Fruit fly (Drosophila melanogaster) whole organism, prepupa: ENCODE results near the gene Nubp1.

Experiments
- Blimp-1 ChIP-seq: fragments of 200-800 bp; sonication (Bioruptor generic); optimal IDR thresholded peaks from 3 replicates; lab custom pipeline; 2017; ENCODE audit warnings: missing biosample characterization, missing genetic modification characterization, mild to moderate bottlenecking, moderate library complexity, missing genetic modification reagents
- CG10631 ChIP-seq: fragments of 200-800 bp; sonication (Bioruptor generic); optimal IDR thresholded peaks from 2 replicates; lab custom pipeline; 2016; ENCODE audit warnings: missing biosample characterization, missing genetic modification characterization
- CG10669 ChIP-seq: fragments of 200-800 bp; sonication (Bioruptor generic); optimal IDR thresholded peaks from 3 replicates; lab custom pipeline; 2018; ENCODE audit warnings: missing biosample characterization, mild to moderate bottlenecking, missing genetic modification characterization, moderate library complexity
- CG15336 ChIP-seq: fragments of 200-800 bp; sonication (Bioruptor generic); IDR thresholded peaks from 2 replicates; pipeline ENCODE4 v1.3.6; 2022; ENCODE audit warnings: missing biosample characterization, missing genetic modification characterization
- CG1621 ChIP-seq: fragments of 200-800 bp; sonication (Bioruptor generic); optimal IDR thresholded peaks from 3 replicates; lab custom pipeline; 2018; ENCODE audit warnings: missing biosample characterization, mild to moderate bottlenecking, missing genetic modification characterization
- CG16779 ChIP-seq: fragments of 200-800 bp; sonication (Bioruptor generic); optimal IDR thresholded peaks from 3 replicates; lab custom pipeline; 2017; ENCODE audit warnings: missing biosample characterization, mild to moderate bottlenecking, missing genetic modification characterization
- CG31627 ChIP-seq: fragments of 200-800 bp; sonication (Bioruptor generic); optimal IDR thresholded peaks from 3 replicates; lab custom pipeline; 2016; ENCODE audit warnings: missing biosample characterization, missing genetic modification characterization
- CG32006 ChIP-seq: fragments of 200-800 bp; sonication (Bioruptor generic); optimal IDR thresholded peaks from 3 replicates; lab custom pipeline; 2017; ENCODE audit warnings: missing biosample characterization, mild to moderate bottlenecking, missing genetic modification characterization
- CG3919 ChIP-seq: fragments of 200-800 bp; sonication (Bioruptor generic); optimal IDR thresholded peaks from 3 replicates; lab custom pipeline; 2016; ENCODE audit warnings: missing biosample characterization, missing genetic modification characterization
- CG6276 ChIP-seq: fragments of 200-800 bp; sonication (Bioruptor generic); optimal IDR thresholded peaks from 2 replicates; lab custom pipeline; 2017; ENCODE audit warnings: missing biosample characterization, mild to moderate bottlenecking, missing genetic modification characterization
- CG6792 ChIP-seq: fragments of 200-800 bp; sonication (Bioruptor generic); optimal IDR thresholded peaks from 3 replicates; lab custom pipeline; 2016; ENCODE audit warnings: missing biosample characterization, missing genetic modification characterization
- CG6808 ChIP-seq: fragments of 200-800 bp; sonication (Bioruptor generic); optimal IDR thresholded peaks from 3 replicates; lab custom pipeline; 2017; ENCODE audit warnings: missing biosample characterization, missing genetic modification characterization, mild to moderate bottlenecking, moderate library complexity, missing genetic modification reagents
- CG7368 ChIP-seq: fragments of 200-800 bp; sonication (Bioruptor generic); optimal IDR thresholded peaks from 3 replicates; lab custom pipeline; 2016; ENCODE audit warnings: missing biosample characterization, missing genetic modification characterization
- CG8119 ChIP-seq: fragments of 200-800 bp; sonication (Bioruptor generic); IDR thresholded peaks from 3 replicates; pipeline ENCODE4 v1.3.6; 2022; ENCODE audit warnings: missing biosample characterization, missing genetic modification characterization
- CG8632 ChIP-seq: fragments of 200-800 bp; sonication (Bioruptor generic); optimal IDR thresholded peaks from 3 replicates; lab custom pipeline; 2016; ENCODE audit warnings: missing biosample characterization, missing genetic modification characterization
- CG9139 ChIP-seq: fragments of 200-800 bp; sonication (Bioruptor generic); optimal IDR thresholded peaks from 3 replicates; lab custom pipeline; 2017; ENCODE audit warnings: missing biosample characterization, mild to moderate bottlenecking, missing genetic modification characterization
- Eip75B ChIP-seq: fragments of 200-800 bp; sonication (Bioruptor generic); optimal IDR thresholded peaks from 3 replicates; lab custom pipeline; 2016; ENCODE audit warnings: missing biosample characterization, missing genetic modification characterization
- Eip78C ChIP-seq: fragments of 200-800 bp; sonication (Bioruptor generic); peaks from one replicate; lab custom pipeline; 2016; ENCODE audit warnings: missing biosample characterization, missing genetic modification characterization
- Eip93F ChIP-seq: fragments of 200-800 bp; sonication (Bioruptor generic); optimal IDR thresholded peaks from 2 replicates; lab custom pipeline; 2016; ENCODE audit warnings: missing biosample characterization, mild to moderate bottlenecking, missing genetic modification characterization
- Ets21C ChIP-seq: fragments of 200-800 bp; sonication (Bioruptor generic); optimal IDR thresholded peaks from 3 replicates; lab custom pipeline; 2016; ENCODE audit warnings: missing biosample characterization, missing genetic modification characterization
- Ets96B ChIP-seq: fragments of 200-800 bp; optimal IDR thresholded peaks from 2 replicates; lab custom pipeline; 2019; ENCODE audit warnings: missing biosample characterization, mild to moderate bottlenecking, missing genetic modification characterization, moderate library complexity
- Hr38 ChIP-seq: sonication (Bioruptor generic); optimal IDR thresholded peaks from 2 replicates; lab custom pipeline; 2016; ENCODE audit warnings: missing biosample characterization, missing genetic modification characterization
- Hr4 ChIP-seq: fragments of 200-800 bp; sonication (Bioruptor generic); optimal IDR thresholded peaks from 3 replicates; lab custom pipeline; 2016; ENCODE audit warnings: missing biosample characterization, missing genetic modification characterization
- Lpt ChIP-seq: fragments of 200-800 bp; sonication (Bioruptor generic); optimal IDR thresholded peaks from 3 replicates; lab custom pipeline; 2016; ENCODE audit warnings: missing biosample characterization, missing genetic modification characterization
- Met ChIP-seq: fragments of 200-800 bp; sonication (Bioruptor generic); optimal IDR thresholded peaks from 3 replicates; lab custom pipeline; 2016; ENCODE audit warnings: missing biosample characterization, missing genetic modification characterization
- OdsH ChIP-seq: fragments of 200-800 bp; sonication (Bioruptor generic); optimal IDR thresholded peaks from 3 replicates; lab custom pipeline; 2016; ENCODE audit warnings: missing biosample characterization, missing genetic modification characterization
- Smox ChIP-seq: fragments of 200-800 bp; sonication (Bioruptor generic); optimal IDR thresholded peaks from 3 replicates; lab custom pipeline; 2016; ENCODE audit warnings: missing biosample characterization, missing genetic modification characterization
- Sox14 ChIP-seq: fragments of 200-800 bp; sonication (Bioruptor generic); optimal IDR thresholded peaks from 3 replicates; lab custom pipeline; 2016; ENCODE audit warnings: missing biosample characterization, missing genetic modification characterization
- Sox15 ChIP-seq: fragments of 200-800 bp; sonication (Bioruptor generic); optimal IDR thresholded peaks from 3 replicates; lab custom pipeline; 2016; ENCODE audit warnings: missing biosample characterization, missing genetic modification characterization
- achi ChIP-seq: fragments of 200-800 bp; sonication (Bioruptor generic); optimal IDR thresholded peaks from 3 replicates; lab custom pipeline; 2016; ENCODE audit warnings: missing biosample characterization, missing genetic modification characterization
- acj6 ChIP-seq: fragments of 200-800 bp; sonication (Bioruptor generic); optimal IDR thresholded peaks from 3 replicates; lab custom pipeline; 2016; ENCODE audit warnings: missing biosample characterization, missing genetic modification characterization
- dac ChIP-seq: fragments of 200-800 bp; sonication (Bioruptor generic); optimal IDR thresholded peaks from 2 replicates; lab custom pipeline; 2017; ENCODE audit warnings: missing biosample characterization, mild to moderate bottlenecking, missing genetic modification characterization
- eg ChIP-seq: fragments of 200-800 bp; sonication (Bioruptor generic); IDR thresholded peaks from 3 replicates; pipeline ENCODE4 v1.3.6; 2022; ENCODE audit warnings: missing biosample characterization, missing genetic modification characterization
- esn ChIP-seq: fragments of 200-800 bp; sonication (Bioruptor generic); optimal IDR thresholded peaks from 2 replicates; lab custom pipeline; 2016; ENCODE audit warnings: missing biosample characterization, mild to moderate bottlenecking, missing genetic modification characterization, moderate library complexity
- fd59A ChIP-seq: fragments of 200-800 bp; sonication (Bioruptor generic); optimal IDR thresholded peaks from 2 replicates; lab custom pipeline; 2017; ENCODE audit warnings: missing biosample characterization, mild to moderate bottlenecking, missing genetic modification characterization, missing genetic modification reagents
- fd85E ChIP-seq: fragments of 200-800 bp; sonication (Bioruptor generic); optimal IDR thresholded peaks from 3 replicates; lab custom pipeline; 2016; ENCODE audit warnings: missing biosample characterization, missing genetic modification characterization
- fkh ChIP-seq: fragments of 200-800 bp; sonication (Bioruptor generic); optimal IDR thresholded peaks from 3 replicates; lab custom pipeline; 2017; ENCODE audit warnings: missing biosample characterization, mild to moderate bottlenecking, missing genetic modification characterization, moderate library complexity
- lz ChIP-seq: fragments of 200-800 bp; sonication (Bioruptor generic); optimal IDR thresholded peaks from 3 replicates; lab custom pipeline; 2016; ENCODE audit warnings: missing biosample characterization, missing genetic modification characterization
- net ChIP-seq: fragments of 200-800 bp; sonication (Bioruptor generic); optimal IDR thresholded peaks from 3 replicates; lab custom pipeline; 2016; ENCODE audit warnings: missing biosample characterization, missing genetic modification characterization
- pdm3 ChIP-seq: fragments of 200-800 bp; sonication (Bioruptor generic); optimal IDR thresholded peaks from 3 replicates; lab custom pipeline; 2016; ENCODE audit warnings: missing biosample characterization, missing genetic modification characterization
- salr ChIP-seq, 2 experiments: fragments of 200-800 bp; sonication (Bioruptor generic); optimal IDR thresholded peaks; 3 replicates each; lab custom pipeline; 2016 to 2018; ENCODE audit warnings: missing biosample characterization in 2 of 2, missing genetic modification characterization in 2 of 2, mild to moderate bottlenecking in 1 of 2
- spab ChIP-seq: fragments of 200-800 bp; sonication (Bioruptor generic); optimal IDR thresholded peaks from 2 replicates; lab custom pipeline; 2017; ENCODE audit warnings: missing biosample characterization, mild to moderate bottlenecking, missing genetic modification characterization, missing genetic modification reagents
- ss ChIP-seq, 2 experiments: fragments of 200-800 bp; sonication (Bioruptor generic); optimal IDR thresholded peaks; 2 replicates in 1 of 2; 3 replicates in 1 of 2; lab custom pipeline; 2017 to 2018; ENCODE audit warnings: mild to moderate bottlenecking in 2 of 2, missing biosample characterization in 2 of 2, missing genetic modification characterization in 2 of 2, moderate library complexity in 1 of 2
- svp ChIP-seq: fragments of 200-800 bp; sonication (Bioruptor generic); peaks from one replicate; lab custom pipeline; 2016; ENCODE audit warnings: missing biosample characterization, missing genetic modification characterization
- topi ChIP-seq: fragments of 200-800 bp; sonication (Bioruptor generic); optimal IDR thresholded peaks from 3 replicates; lab custom pipeline; 2016; ENCODE audit warnings: missing biosample characterization, missing genetic modification characterization

Nubp1 gene

DNA sequence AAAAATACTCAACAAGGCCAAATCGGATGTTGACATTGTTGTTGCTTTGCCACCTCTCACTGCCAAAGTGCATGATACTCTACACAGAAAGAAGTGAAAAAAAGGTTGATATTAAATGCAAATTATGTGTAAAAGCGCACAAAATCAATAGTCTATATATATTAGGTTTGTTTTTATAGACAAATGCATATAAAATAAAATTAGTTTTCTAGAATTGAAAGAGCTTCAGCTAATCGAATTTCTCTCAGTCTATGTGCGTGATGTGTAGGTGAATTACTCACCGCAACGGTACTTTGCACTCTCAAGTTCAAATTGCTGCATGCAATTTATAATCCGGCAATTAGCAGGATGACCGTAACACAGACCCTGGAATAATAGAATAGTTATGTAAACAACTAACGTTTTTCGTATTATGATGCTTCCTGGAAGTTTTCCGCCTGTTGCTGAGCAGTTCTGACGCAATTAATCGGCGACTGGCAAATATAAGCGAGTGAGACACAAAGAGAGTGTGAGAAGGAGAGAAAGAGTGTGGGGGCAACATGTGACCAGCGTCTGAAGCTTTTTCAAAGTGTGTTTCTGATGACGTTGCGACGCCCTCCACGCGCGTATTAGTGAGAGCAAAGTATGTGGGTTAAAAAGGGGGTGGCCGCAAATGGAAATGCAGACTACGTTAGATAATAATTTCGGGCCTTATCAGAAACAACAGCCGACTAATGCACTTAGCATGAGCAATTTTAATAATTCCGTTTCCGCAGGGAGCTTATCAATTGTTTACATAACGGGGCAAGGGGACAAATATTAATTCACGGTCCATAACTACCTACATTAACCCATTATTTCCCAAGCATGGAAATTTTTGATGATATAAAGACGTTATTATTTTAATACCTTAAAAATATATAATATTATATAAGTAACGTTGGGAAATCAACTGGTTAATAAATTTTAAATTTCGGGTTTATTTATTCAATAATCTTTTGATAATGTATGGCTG, 11.3 kb upstream of the Nubp1 start (continued):
- TF ChIP-seq CG32006 (GFP tag; lab: Kevin White, UChicago), result peak; percentile 95
- peak; percentile 96 for TF ChIP-seq acj6
- TF ChIP-seq Ets21C (GFP tag; lab: Kevin White, UChicago), result peak; percentile 92
- peak; percentile 81 to 96 for TF ChIP-seq salr (GFP tag; optimal IDR thresholded peaks at IDR 0.05; lab: Kevin White, UChicago)
- TF ChIP-seq Hr4 (GFP tag; lab: Kevin White, UChicago), result peak; percentile 97
- TF ChIP-seq CG9139 (GFP tag; lab: Kevin White, UChicago), result peak; percentile 91
- peak; percentile 98 for TF ChIP-seq Met (GFP tag; lab: Kevin White, UChicago)
- TF ChIP-seq CG8119 (GFP tag; lab: Robert Waterston, UW), result peak; percentile 97
- peak; percentile 97 for TF ChIP-seq eg (GFP tag; lab: Robert Waterston, UW)
- TF ChIP-seq Sox14 (GFP tag; lab: Kevin White, UChicago), result peak; percentile 93
- TF ChIP-seq fd59A (GFP tag; lab: Kevin White, UChicago), result peak; percentile 89

DNA sequence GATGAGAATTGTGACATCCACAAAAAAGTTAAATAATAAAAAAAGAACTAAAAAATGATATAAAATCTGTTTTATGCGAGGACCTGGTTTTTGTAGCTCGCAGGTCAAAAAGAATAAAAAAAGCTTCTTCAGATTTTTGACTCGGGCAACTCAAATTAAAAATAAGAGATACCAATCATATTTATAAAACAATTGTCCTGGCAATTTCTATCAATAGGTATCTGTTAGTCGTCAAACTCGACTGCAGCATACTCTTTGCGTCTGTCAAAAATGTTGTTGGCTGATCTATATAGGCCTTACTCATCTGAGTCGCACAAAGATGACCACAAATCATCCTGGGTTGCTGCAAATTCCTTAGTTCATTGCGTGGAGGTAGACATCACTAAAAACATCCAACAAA, 9.8 kb upstream of the Nubp1 start:
- TF ChIP-seq net (no peak), CG6276 (GFP tag; lab: Kevin White, UChicago) (no peak)
- TF ChIP-seq, all 60 proteins: peak for 0

DNA sequence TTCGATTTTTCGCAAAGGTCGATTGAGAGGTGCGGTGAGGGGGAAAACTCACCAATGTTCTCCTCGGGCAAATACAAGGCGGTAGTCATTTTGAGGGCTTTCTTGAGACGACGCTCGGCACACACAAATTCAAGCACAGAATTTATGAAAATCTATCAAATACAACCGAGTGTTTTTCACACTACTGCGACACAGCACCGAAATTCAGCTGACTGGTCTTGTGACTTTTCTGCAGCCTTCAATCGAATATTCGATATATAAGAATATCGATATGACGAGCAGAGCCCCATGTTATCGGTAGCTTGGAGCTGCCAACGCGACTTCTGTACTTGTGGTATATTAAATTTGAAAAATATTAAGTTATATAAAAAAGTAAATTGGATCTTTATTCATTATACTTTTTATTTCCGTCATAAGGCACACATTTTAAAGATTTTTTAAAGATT, 4.7 kb upstream of the Nubp1 start, which contains the start of gene VhaSFD:
VhaSFD (minus strand) TSS at position 249 of the 446 bp plus-strand sequence.
- TF ChIP-seq CG6808 (GFP tag; lab: Kevin White, UChicago), result no peak
- no peak for TF ChIP-seq OdsH (GFP tag; lab: Kevin White, UChicago)
- no peak for TF ChIP-seq Eip78C (GFP tag; lab: Kevin White, UChicago)
- TF ChIP-seq svp (GFP tag; lab: Kevin White, UChicago), result no peak
- no peak for TF ChIP-seq CG16779 (tag; lab: Kevin White, UChicago)
- TF ChIP-seq pdm3 (GFP tag; lab: Kevin White, UChicago), result no peak
- no peak for TF ChIP-seq Ets96B
- no peak for TF ChIP-seq CG8632 (GFP tag; lab: Kevin White, UChicago)
- no peak for TF ChIP-seq eg (GFP tag; lab: Robert Waterston, UW)
- no peak for TF ChIP-seq Met (GFP tag; lab: Kevin White, UChicago)
- no peak for TF ChIP-seq dac (GFP tag; lab: Kevin White, UChicago)
- TF ChIP-seq CG6792 (GFP tag; lab: Kevin White, UChicago), result no peak
- no peak for TF ChIP-seq CG7368
- TF ChIP-seq CG31627 (GFP tag; lab: Kevin White, UChicago), result no peak
- TF ChIP-seq lz (GFP tag; lab: Kevin White, UChicago), result no peak
- no peak for TF ChIP-seq CG1621 (tag; lab: Kevin White, UChicago)
- no peak for TF ChIP-seq Lpt (GFP tag; lab: Kevin White, UChicago)
- TF ChIP-seq CG3919 (GFP tag; lab: Kevin White, UChicago), result no peak
- TF ChIP-seq Blimp-1 (GFP tag; lab: Kevin White, UChicago), result no peak
- no peak for TF ChIP-seq Hr38 (GFP tag; lab: Kevin White, UChicago)
- peak; percentile 32 for TF ChIP-seq esn
- no peak for TF ChIP-seq CG9139 (GFP tag; lab: Kevin White, UChicago)
- no peak for TF ChIP-seq fd85E
- no peak for TF ChIP-seq spab (GFP tag; lab: Kevin White, UChicago)
- no peak for TF ChIP-seq CG32006 (GFP tag; lab: Kevin White, UChicago)
- no peak for TF ChIP-seq salr (GFP tag; optimal IDR thresholded peaks at IDR 0.05; lab: Kevin White, UChicago)
- no peak for TF ChIP-seq CG10631
- no peak for TF ChIP-seq Sox15
- TF ChIP-seq CG15336 (GFP tag; lab: Robert Waterston, UW), result peak; percentile 36; the same call in 1 of the 2 replicates
- no peak for TF ChIP-seq net
- TF ChIP-seq Smox (GFP tag; lab: Kevin White, UChicago), result no peak
- no peak for TF ChIP-seq CG8119 (GFP tag; lab: Robert Waterston, UW)
- TF ChIP-seq achi (GFP tag; lab: Kevin White, UChicago), result peak; percentile 33
- peak; percentile 55 for TF ChIP-seq Eip93F (GFP tag; lab: Kevin White, UChicago)
- TF ChIP-seq topi (GFP tag; lab: Kevin White, UChicago), result no peak
- TF ChIP-seq Eip75B (GFP tag; lab: Kevin White, UChicago), result no peak
- no peak for TF ChIP-seq ss (GFP tag; optimal IDR thresholded peaks at IDR 0.05; lab: Kevin White, UChicago)
- no peak for TF ChIP-seq CG10669 (GFP tag; lab: Kevin White, UChicago)
- no peak for TF ChIP-seq fkh (GFP tag; lab: Kevin White, UChicago)
